Fruit fly (Drosophila melanogaster) whole organism, embryonic: ENCODE results near the gene tst.

Source experiments
- Antp ChIP-seq: fragments of 200-800 bp; sonication (Bioruptor generic); optimal IDR thresholded peaks from 3 replicates; lab custom pipeline; 2016; ENCODE audit warnings: missing biosample characterization, missing genetic modification characterization
- Atf6 ChIP-seq: fragments of 200-800 bp; sonication (Bioruptor generic); IDR thresholded peaks from 2 replicates; pipeline ENCODE4 v1.3.6; 2022; ENCODE audit warnings: missing biosample characterization, missing genetic modification characterization
- Bdp1 ChIP-seq: fragments of 200-800 bp; sonication (Bioruptor generic); optimal IDR thresholded peaks from 3 replicates; lab custom pipeline; 2016; ENCODE audit warnings: missing biosample characterization, missing genetic modification characterization
- CG10462 ChIP-seq: fragments of 200-800 bp; sonication (Bioruptor generic); optimal IDR thresholded peaks from 2 replicates; lab custom pipeline; 2016; ENCODE audit warnings: missing biosample characterization, missing genetic modification characterization
- CG11093 ChIP-seq: fragments of 200-800 bp; sonication (Bioruptor generic); IDR thresholded peaks from 3 replicates; pipeline ENCODE4 v1.3.6; 2022; ENCODE audit warnings: missing biosample characterization, missing genetic modification characterization
- CG11695 ChIP-seq: fragments of 200-800 bp; sonication (Bioruptor generic); IDR thresholded peaks from 3 replicates; pipeline ENCODE4 v1.3.6; 2022; ENCODE audit warnings: missing biosample characterization, missing genetic modification characterization
- CG1233 ChIP-seq: fragments of 200-800 bp; sonication (Bioruptor generic); optimal IDR thresholded peaks from 4 replicates; lab custom pipeline; 2018; ENCODE audit warnings: missing biosample characterization, mild to moderate bottlenecking, missing genetic modification characterization
- CG12659 ChIP-seq: fragments of 200-800 bp; sonication (Bioruptor generic); optimal IDR thresholded peaks from 3 replicates; lab custom pipeline; 2017; ENCODE audit warnings: mild to moderate bottlenecking, missing biosample characterization, missing genetic modification reagents, missing genetic modification characterization
- CG12942 ChIP-seq: fragments of 200-800 bp; sonication (Bioruptor generic); optimal IDR thresholded peaks from 3 replicates; lab custom pipeline; 2016; ENCODE audit warnings: missing biosample characterization, missing genetic modification characterization
- CG13296 ChIP-seq: fragments of 200-800 bp; sonication (Bioruptor generic); optimal IDR thresholded peaks from 3 replicates; lab custom pipeline; 2018; ENCODE audit warnings: missing biosample characterization, mild to moderate bottlenecking, missing genetic modification characterization
- CG14441 ChIP-seq: fragments of 200-800 bp; sonication (Bioruptor generic); IDR thresholded peaks from 2 replicates; pipeline ENCODE4 v1.3.6; 2022; ENCODE audit warnings: missing biosample characterization, missing genetic modification characterization
- CG14710 ChIP-seq: fragments of 200-800 bp; sonication (Bioruptor generic); optimal IDR thresholded peaks from 3 replicates; lab custom pipeline; 2019; ENCODE audit warnings: missing biosample characterization, mild to moderate bottlenecking, missing genetic modification characterization, moderate library complexity
- CG15011 ChIP-seq: fragments of 200-800 bp; sonication (Bioruptor generic); optimal IDR thresholded peaks from 3 replicates; lab custom pipeline; 2018; ENCODE audit warnings: missing biosample characterization, mild to moderate bottlenecking, missing genetic modification characterization
- CG18619 ChIP-seq: fragments of 200-800 bp; sonication (Bioruptor generic); optimal IDR thresholded peaks from 3 replicates; lab custom pipeline; 2017; ENCODE audit warnings: missing biosample characterization, mild to moderate bottlenecking, missing genetic modification characterization
- CG2116 ChIP-seq: fragments of 200-800 bp; sonication (Bioruptor generic); optimal IDR thresholded peaks from 3 replicates; lab custom pipeline; 2018; ENCODE audit warnings: missing biosample characterization, mild to moderate bottlenecking, missing genetic modification characterization
- CG2678 ChIP-seq: fragments of 200-800 bp; sonication (Bioruptor generic); optimal IDR thresholded peaks from 3 replicates; lab custom pipeline; 2019; ENCODE audit warnings: missing biosample characterization, mild to moderate bottlenecking, missing genetic modification characterization, moderate library complexity
- CG31224 ChIP-seq: fragments of 200-800 bp; sonication (Bioruptor generic); IDR thresholded peaks from 2 replicates; pipeline ENCODE4 v1.3.6; 2022; ENCODE audit warnings: missing biosample characterization, missing genetic modification characterization
- CG31365 ChIP-seq: fragments of 200-800 bp; sonication (Bioruptor generic); optimal IDR thresholded peaks from 2 replicates; lab custom pipeline; 2018; ENCODE audit warnings: missing biosample characterization, mild to moderate bottlenecking, missing genetic modification characterization
- CG33557 ChIP-seq: fragments of 200-800 bp; sonication (Bioruptor generic); optimal IDR thresholded peaks from 2 replicates; lab custom pipeline; 2019; ENCODE audit warnings: missing biosample characterization, mild to moderate bottlenecking, missing genetic modification characterization, moderate library complexity
- CG6683 ChIP-seq: fragments of 200-800 bp; sonication (Bioruptor generic); optimal IDR thresholded peaks from 2 replicates; lab custom pipeline; 2017; ENCODE audit warnings: missing biosample characterization, mild to moderate bottlenecking, missing genetic modification characterization, missing genetic modification reagents
- CG7372 ChIP-seq: fragments of 200-800 bp; sonication (Bioruptor generic); IDR thresholded peaks from 2 replicates; pipeline ENCODE4 v1.3.6; 2022; ENCODE audit warnings: missing biosample characterization, missing genetic modification characterization
- Dbx ChIP-seq: fragments of 200-800 bp; sonication (Bioruptor generic); IDR thresholded peaks from 3 replicates; pipeline ENCODE4 v1.3.6; 2022; ENCODE audit warnings: missing biosample characterization, missing genetic modification characterization
- Lhr ChIP-seq: fragments of 200-800 bp; sonication (Bioruptor generic); optimal IDR thresholded peaks from 3 replicates; lab custom pipeline; 2017; ENCODE audit warnings: mild to moderate bottlenecking, missing biosample characterization, missing genetic modification reagents, missing genetic modification characterization
- MTF-1 ChIP-seq: fragments of 200-800 bp; sonication (Bioruptor generic); optimal IDR thresholded peaks from 2 replicates; lab custom pipeline; 2018; ENCODE audit warnings: missing biosample characterization, mild to moderate bottlenecking, missing genetic modification characterization, borderline replicate concordance
- Meics ChIP-seq: fragments of 200-800 bp; sonication (Bioruptor generic); optimal IDR thresholded peaks from 2 replicates; lab custom pipeline; 2017; ENCODE audit warnings: missing biosample characterization, mild to moderate bottlenecking, missing genetic modification characterization
- PHDP ChIP-seq: fragments of 200-800 bp; sonication (Bioruptor generic); optimal IDR thresholded peaks from 3 replicates; lab custom pipeline; 2018; ENCODE audit warnings: missing biosample characterization, mild to moderate bottlenecking, missing genetic modification characterization, moderate library complexity
- Sox100B ChIP-seq: fragments of 200-800 bp; sonication (Bioruptor generic); optimal IDR thresholded peaks from 3 replicates; lab custom pipeline; 2018; ENCODE audit warnings: missing biosample characterization, mild to moderate bottlenecking, missing genetic modification characterization
- YL-1 ChIP-seq: fragments of 200-800 bp; sonication (Bioruptor generic); optimal IDR thresholded peaks from 3 replicates; lab custom pipeline; 2017; ENCODE audit warnings: missing biosample characterization, mild to moderate bottlenecking, missing genetic modification characterization
- caup ChIP-seq: fragments of 200-800 bp; sonication (Bioruptor generic); optimal IDR thresholded peaks from 3 replicates; lab custom pipeline; 2017; ENCODE audit warnings: missing biosample characterization, mild to moderate bottlenecking, missing genetic modification characterization, moderate library complexity; ENCODE audit not compliant: severe bottlenecking
- chinmo ChIP-seq: fragments of 200-800 bp; sonication (Bioruptor generic); IDR thresholded peaks from 4 replicates; pipeline ENCODE4 v1.3.6; 2022; ENCODE audit warnings: missing biosample characterization, missing genetic modification characterization; ENCODE audit not compliant: partially characterized antibody
- cwo ChIP-seq: fragments of 200-800 bp; sonication (Bioruptor generic); optimal IDR thresholded peaks from 3 replicates; lab custom pipeline; 2017; ENCODE audit warnings: missing biosample characterization, missing genetic modification characterization, mild to moderate bottlenecking, moderate library complexity, missing genetic modification reagents
- dpn ChIP-seq, 2 experiments: fragments of 200-800 bp; sonication (Bioruptor generic); optimal IDR thresholded peaks; 3 replicates each; lab custom pipeline; 2016; ENCODE audit warnings: missing biosample characterization in 2 of 2, missing genetic modification characterization in 2 of 2
- gcm2 ChIP-seq: fragments of 200-800 bp; sonication (Bioruptor generic); optimal IDR thresholded peaks from 2 replicates; lab custom pipeline; 2016; ENCODE audit warnings: missing biosample characterization, missing genetic modification characterization
- gro ChIP-seq: fragments of 200-800 bp; sonication (Bioruptor generic); optimal IDR thresholded peaks from 2 replicates; lab custom pipeline; 2016; ENCODE audit warnings: missing biosample characterization, missing genetic modification characterization
- gsb-n ChIP-seq: fragments of 200-800 bp; sonication (Bioruptor generic); optimal IDR thresholded peaks from 3 replicates; lab custom pipeline; 2018; ENCODE audit warnings: missing biosample characterization, mild to moderate bottlenecking, missing genetic modification characterization
- hkb ChIP-seq, 2 experiments: fragments of 200-800 bp in 1 of 2; fragments of >200 bp in 1 of 2; sonication (Bioruptor generic) in 1 of 2; IDR thresholded peaks in 1 of 2; optimal IDR thresholded peaks in 1 of 2; 2 replicates each; pipeline versions ENCODE4 v1.3.6 to Lab custom; 2017 to 2022; ENCODE audit warnings: missing biosample characterization in 1 of 2, missing genetic modification characterization in 1 of 2
- insv ChIP-seq, 2 experiments: fragments of 200-800 bp; sonication (Bioruptor generic); optimal IDR thresholded peaks; 3 replicates each; lab custom pipeline; 2016 to 2018; ENCODE audit warnings: missing biosample characterization in 2 of 2, missing genetic modification characterization in 2 of 2
- kah ChIP-seq: fragments of 200-800 bp; sonication (Bioruptor generic); optimal IDR thresholded peaks from 2 replicates; lab custom pipeline; 2018; ENCODE audit warnings: missing biosample characterization, mild to moderate bottlenecking, missing genetic modification characterization
- mirr ChIP-seq: fragments of 200-800 bp; sonication (Bioruptor generic); optimal IDR thresholded peaks from 3 replicates; lab custom pipeline; 2018; ENCODE audit warnings: missing biosample characterization, mild to moderate bottlenecking, missing genetic modification characterization
- nau ChIP-seq: fragments of 200-800 bp; sonication (Bioruptor generic); optimal IDR thresholded peaks from 3 replicates; lab custom pipeline; 2017; ENCODE audit warnings: missing biosample characterization, mild to moderate bottlenecking, missing genetic modification characterization, missing genetic modification reagents
- nerfin-1 ChIP-seq: fragments of 200-800 bp; sonication (Bioruptor generic); optimal IDR thresholded peaks from 3 replicates; lab custom pipeline; 2019; ENCODE audit warnings: missing biosample characterization, mild to moderate bottlenecking, missing genetic modification characterization, moderate library complexity
- nom ChIP-seq: fragments of 200-800 bp; sonication (Bioruptor generic); optimal IDR thresholded peaks from 2 replicates; lab custom pipeline; 2017; ENCODE audit warnings: missing biosample characterization, missing genetic modification characterization, mild to moderate bottlenecking, moderate library complexity, missing genetic modification reagents
- org-1 ChIP-seq: fragments of 200-800 bp; sonication (Bioruptor generic); optimal IDR thresholded peaks from 2 replicates; lab custom pipeline; 2017; ENCODE audit warnings: missing biosample characterization, missing genetic modification characterization
- pnt ChIP-seq: fragments of 200-800 bp; sonication (Bioruptor generic); optimal IDR thresholded peaks from 3 replicates; lab custom pipeline; 2016; ENCODE audit warnings: missing biosample characterization, missing genetic modification characterization
- psq ChIP-seq: fragments of 200-800 bp; sonication (Bioruptor generic); optimal IDR thresholded peaks from 2 replicates; lab custom pipeline; 2017; ENCODE audit warnings: missing biosample characterization, missing genetic modification characterization
- pzg ChIP-seq: fragments of 200-800 bp; sonication (Bioruptor generic); optimal IDR thresholded peaks from 3 replicates; lab custom pipeline; 2018; ENCODE audit warnings: missing biosample characterization, mild to moderate bottlenecking, missing genetic modification characterization, moderate library complexity
- so ChIP-seq: fragments of 200-800 bp; sonication (Bioruptor generic); IDR thresholded peaks from 3 replicates; pipeline ENCODE4 v1.3.6; 2022; ENCODE audit warnings: missing biosample characterization, missing genetic modification characterization
- tna ChIP-seq: fragments of 200-800 bp; sonication (Bioruptor generic); IDR thresholded peaks from 2 replicates; pipeline ENCODE4 v1.3.6; 2022; ENCODE audit warnings: missing biosample characterization, missing genetic modification characterization; ENCODE audit not compliant: partially characterized antibody
- wdn ChIP-seq: fragments of 200-800 bp; sonication (Bioruptor generic); IDR thresholded peaks from 2 replicates; pipeline ENCODE4 v1.3.6; 2022; ENCODE audit warnings: missing biosample characterization, missing genetic modification characterization

The tst gene

DNA sequence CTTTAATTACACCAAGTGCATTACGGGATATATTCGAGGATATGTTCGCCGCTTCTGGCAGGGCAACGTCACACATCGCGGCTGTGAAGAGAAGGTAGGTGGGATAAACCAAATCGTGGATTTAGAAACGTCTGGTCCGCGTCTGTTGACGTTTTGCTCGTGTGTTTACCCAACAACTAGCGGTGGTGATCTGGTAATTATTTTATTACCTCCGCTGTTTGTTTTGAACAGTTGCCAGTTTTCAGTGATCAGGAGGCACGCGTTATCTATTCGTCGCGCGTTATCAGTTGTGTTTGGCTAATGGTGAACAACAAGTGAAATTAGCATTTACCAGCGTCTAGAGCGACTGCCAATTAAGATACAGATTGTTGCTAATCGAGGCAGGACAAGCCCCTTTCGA, 43.6 kb downstream of the tst start (continued):
- TF ChIP-seq Meics (GFP tag; lab: Kevin White, UChicago) (peak; percentile 62), pzg (GFP tag; lab: Kevin White, UChicago) (no peak), org-1 (peak; percentile 34), CG12659 (peak; percentile 29), CG33557 (GFP tag; lab: Kevin White, UChicago) (no peak), tna (GFP tag; lab: Robert Waterston, UW) (no peak), CG6683 (GFP tag; lab: Kevin White, UChicago) (peak; percentile 39), CG11695 (0 out of 3 replicates have a peak, but pooled peaks have one; percentile 8), gcm2 (GFP tag; lab: Kevin White, UChicago) (no peak), gsb-n (tag; lab: Kevin White, UChicago) (no peak), Sox100B (no peak), chinmo (GFP tag; lab: Robert Waterston, UW) (0 out of 4 replicates have a peak, but pooled peaks have one; percentile 17), Dbx (GFP tag; lab: Robert Waterston, UW) (0 out of 3 replicates have a peak, but pooled peaks have one; percentile 17), CG10462 (GFP tag; lab: Kevin White, UChicago) (no peak), Atf6 (peak; percentile 70; the same call in 1 of the 2 replicates), MTF-1 (peak; percentile 60), nom (GFP tag; lab: Kevin White, UChicago) (no peak), caup (GFP tag; lab: Kevin White, UChicago) (peak; percentile 78), pnt (no peak), gro (peak; percentile 47), CG14710 (tag; lab: Kevin White, UChicago) (no peak), psq (no peak), hkb (optimal IDR thresholded peaks at IDR 0.05; lab: Kevin White, UChicago) (no peak), hkb (GFP tag; IDR thresholded peaks at IDR 0.05; lab: Robert Waterston, UW) (peak; percentile 54; the same call in 1 of the 2 replicates), Lhr (GFP tag; lab: Kevin White, UChicago) (no peak), CG7372 (GFP tag; lab: Robert Waterston, UW) (no peak), CG2678 (tag; lab: Kevin White, UChicago) (peak; percentile 67), Bdp1 (GFP tag; lab: Kevin White, UChicago) (peak; percentile 16), nau (GFP tag; lab: Kevin White, UChicago) (peak; percentile 38), wdn (GFP tag; lab: Robert Waterston, UW) (0 out of 2 replicates have a peak, but pooled peaks have one; percentile 8), CG11093 (GFP tag; lab: Robert Waterston, UW) (no peak), CG18619 (GFP tag; lab: Kevin White, UChicago) (peak; percentile 54), CG31365 (tag; lab: Kevin White, UChicago) (peak; percentile 37), cwo (GFP tag; lab: Kevin White, UChicago) (peak; percentile 27), kah (peak; percentile 24), PHDP (tag; lab: Kevin White, UChicago) (peak; percentile 65), CG2116 (GFP tag; lab: Kevin White, UChicago) (peak; percentile 2), nerfin-1 (tag; lab: Kevin White, UChicago) (no peak), CG13296 (GFP tag; lab: Kevin White, UChicago) (peak; percentile 81), Antp (GFP tag; lab: Kevin White, UChicago) (no peak), CG12942 (no peak), mirr (GFP tag; lab: Kevin White, UChicago) (peak; percentile 89), CG14441 (no peak), dpn (GFP tag; optimal IDR thresholded peaks at IDR 0.05; lab: Kevin White, UChicago) (peak in 1 of 2 experiments; percentile 26), so (GFP tag; lab: Robert Waterston, UW) (peak; percentile 40; the same call in 1 of the 3 replicates), CG31224 (no peak), CG15011 (GFP tag; lab: Kevin White, UChicago) (peak; percentile 24), YL-1 (GFP tag; lab: Kevin White, UChicago) (peak; percentile 23), CG1233 (peak; percentile 68), insv (GFP tag; optimal IDR thresholded peaks at IDR 0.05; lab: Kevin White, UChicago) (peak in 1 of 2 experiments; percentile 27)
